Worm (Caenorhabditis elegans): Measurements from ENCODE around the gene srlf-30.

The srlf-30 gene

DNA sequence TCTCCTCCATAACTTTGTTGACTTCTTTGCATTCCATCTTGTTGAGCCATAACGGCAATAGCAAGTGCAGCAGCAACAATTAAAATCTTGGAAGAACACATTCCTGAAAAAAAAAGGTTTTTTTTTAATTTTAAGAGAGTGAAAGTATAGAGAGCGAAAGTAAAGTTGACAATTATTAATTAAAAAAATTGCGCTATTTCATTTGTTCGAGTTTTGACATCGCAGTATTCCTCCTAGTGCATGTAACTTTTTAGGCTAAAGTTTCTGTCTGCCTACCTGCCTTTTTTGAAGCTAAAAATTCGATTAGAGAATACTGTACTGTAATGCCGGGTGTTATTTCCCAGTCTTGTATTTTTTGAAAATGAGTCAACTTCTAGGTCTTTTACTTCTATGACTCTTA, 8.2 kb upstream of the srlf-30 start, which contains the start of gene srlf-12:
TSS of gene srlf-12 (minus strand) at position 101 of the 400 bp plus-strand sequence.
- TF ChIP-seq nhr-11 (tag; optimal IDR thresholded peaks at IDR 0.05) (no peak), ceh-82 (tag; optimal IDR thresholded peaks at IDR 0.05) (no peak)

ce11 chrIV:10894255-10894654, 5.9 kb upstream of the srlf-30 start, which contains the start of gene srlf-14:
TSS of gene srlf-14 (minus strand) at chrIV:10894355.
- TF ChIP-seq mdl-1 (tag; optimal IDR thresholded peaks at IDR 0.05) (no peak), xbp-1 (tag; optimal IDR thresholded peaks at IDR 0.05) (no peak), alr-1 (tag; optimal IDR thresholded peaks at IDR 0.05; ENCODE audit: borderline replicate concordance) (no peak), ama-1 (optimal IDR thresholded peaks at IDR 0.05) (no peak), lsy-2 (tag; optimal IDR thresholded peaks at IDR 0.05) (no peak), lin-39 (tag; optimal IDR thresholded peaks at IDR 0.05) (no peak), nhr-76 (tag; optimal IDR thresholded peaks at IDR 0.05) (no peak), unc-130 (tag; optimal IDR thresholded peaks at IDR 0.05) (no peak), isw-1 (GFP tag; IDR thresholded peaks at IDR 0.05) (no peak), blmp-1 (tag; optimal IDR thresholded peaks at IDR 0.05) (no peak), nhr-20 (tag; optimal IDR thresholded peaks at IDR 0.05) (no peak)

DNA sequence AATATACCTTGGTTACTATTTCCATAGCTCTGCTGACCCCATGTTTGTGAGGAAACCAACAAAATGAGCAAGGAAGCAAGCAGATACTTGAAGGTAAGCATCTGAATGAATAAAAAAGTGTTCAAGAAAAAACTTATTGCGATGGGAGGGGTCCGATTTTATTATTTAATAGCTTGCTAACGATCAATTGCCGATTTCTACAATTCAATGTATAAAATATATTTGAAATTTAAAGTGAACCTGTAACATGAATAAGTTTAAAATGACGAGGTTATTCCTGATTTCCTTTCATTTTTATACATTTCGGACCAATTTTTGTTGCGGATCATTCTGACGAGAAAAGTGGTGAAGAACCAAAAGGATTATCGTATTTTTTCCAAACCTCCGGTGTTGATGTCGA, 3.7 kb upstream of the srlf-30 start, which contains the start of gene srlf-13:
TSS of gene srlf-13 (minus strand) at position 101 of the 400 bp plus-strand sequence.
- TF ChIP-seq nhr-77 (tag; optimal IDR thresholded peaks at IDR 0.05) (no peak), F16B12.6 (tag; optimal IDR thresholded peaks at IDR 0.05) (no peak), egl-13 (tag; optimal IDR thresholded peaks at IDR 0.05) (no peak), tbx-2 (tag; optimal IDR thresholded peaks at IDR 0.05) (no peak), nhr-76 (tag; optimal IDR thresholded peaks at IDR 0.05) (no peak), hlh-4 (tag; optimal IDR thresholded peaks at IDR 0.05) (no peak), ceh-8 (GFP tag; optimal IDR thresholded peaks at IDR 0.05) (no peak), aly-2 (tag; optimal IDR thresholded peaks at IDR 0.05) (no peak)

DNA sequence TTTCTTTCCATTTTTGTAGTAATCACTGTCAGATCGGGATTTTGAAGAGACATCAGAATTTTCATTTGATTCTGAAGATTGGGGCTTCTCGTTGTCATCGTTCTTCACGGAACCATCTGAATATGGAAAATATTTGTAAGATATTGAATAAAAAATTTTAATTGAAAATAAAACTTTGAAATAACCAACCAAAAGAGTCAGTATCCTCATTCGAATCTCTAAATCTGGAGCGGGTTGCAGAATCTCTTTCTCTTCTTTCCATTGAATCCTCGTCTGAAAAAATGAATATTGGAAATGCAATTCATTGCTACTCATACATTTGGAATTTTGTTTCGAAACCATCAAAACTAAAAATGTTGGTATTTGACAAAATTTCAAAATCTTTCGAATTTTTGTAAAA, 2.0 kb upstream of the srlf-30 start:
- TF ChIP-seq lir-3 (tag; optimal IDR thresholded peaks at IDR 0.05; ENCODE audit: poor library complexity) (no peak), unc-130 (tag; optimal IDR thresholded peaks at IDR 0.05) (no peak), zip-4 (GFP tag; optimal IDR thresholded peaks at IDR 0.05) (no peak), lin-13 (GFP tag; optimal IDR thresholded peaks at IDR 0.05) (no peak), tlp-1 (tag; optimal IDR thresholded peaks at IDR 0.05) (no peak), irx-1 (tag; optimal IDR thresholded peaks at IDR 0.05) (no peak), dpl-1 (GFP tag; optimal IDR thresholded peaks at IDR 0.05) (no peak), egl-27 (tag; optimal IDR thresholded peaks at IDR 0.05) (no peak), unc-30 (tag; optimal IDR thresholded peaks at IDR 0.05) (no peak), fkh-4 (tag; optimal IDR thresholded peaks at IDR 0.05; ENCODE audit: borderline replicate concordance) (no peak), fos-1 (tag; optimal IDR thresholded peaks at IDR 0.05) (no peak)

DNA sequence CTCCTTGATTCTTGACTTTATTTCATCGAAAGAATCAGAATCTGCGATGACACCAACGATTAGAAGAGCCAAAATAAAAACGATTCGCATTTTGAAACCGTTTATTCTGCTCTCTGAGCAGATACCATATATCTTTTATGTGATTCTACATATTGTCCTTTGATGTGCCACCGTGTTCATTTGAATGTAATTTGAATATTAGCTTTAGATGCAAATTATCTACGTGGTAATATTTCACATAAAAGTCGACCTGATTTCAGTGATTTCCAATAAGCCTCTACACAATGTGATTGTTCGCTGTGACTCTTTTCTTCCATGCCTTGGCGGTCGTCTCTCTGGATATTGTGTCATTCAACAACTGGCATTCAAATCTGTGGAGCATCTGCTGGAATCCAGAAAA, 1.1 kb upstream of the srlf-30 start, which contains the start of the genes F13E9.9 and F13E9.19:
TSS of gene F13E9.9 (minus strand) at position 101 of the 400 bp plus-strand sequence.
TSS of gene F13E9.19 (plus strand) at position 316 of the 400 bp plus-strand sequence.
- TF ChIP-seq nhr-77 (tag; optimal IDR thresholded peaks at IDR 0.05), result no peak
- no peak for TF ChIP-seq aly-2 (tag; optimal IDR thresholded peaks at IDR 0.05)
- TF ChIP-seq ceh-8 (GFP tag; optimal IDR thresholded peaks at IDR 0.05), result no peak
- no peak for TF ChIP-seq C04F5.9 (tag; optimal IDR thresholded peaks at IDR 0.05)
- no peak for TF ChIP-seq ces-1 (GFP tag; optimal IDR thresholded peaks at IDR 0.05)
- TF ChIP-seq fkh-10 (GFP tag; optimal IDR thresholded peaks at IDR 0.05), result no peak
- TF ChIP-seq fos-1 (tag; optimal IDR thresholded peaks at IDR 0.05), result no peak
- TF ChIP-seq unc-30 (tag; optimal IDR thresholded peaks at IDR 0.05), result no peak
- TF ChIP-seq vab-15 (tag; optimal IDR thresholded peaks at IDR 0.05), result no peak
- TF ChIP-seq mep-1 (tag; optimal IDR thresholded peaks at IDR 0.05), result no peak
- TF ChIP-seq efl-3 (GFP tag; optimal IDR thresholded peaks at IDR 0.05), result no peak
- TF ChIP-seq skn-1 (tag; optimal IDR thresholded peaks at IDR 0.05), result no peak
- TF ChIP-seq elt-2 (tag; optimal IDR thresholded peaks at IDR 0.05), result no peak
- no peak for TF ChIP-seq nhr-71 (tag; optimal IDR thresholded peaks at IDR 0.05)
- TF ChIP-seq unc-98 (GFP tag; IDR thresholded peaks at IDR 0.05), result no peak
- TF ChIP-seq tlp-1 (tag; optimal IDR thresholded peaks at IDR 0.05), result no peak

Data from whole organism, L1 larva.